Worm (Caenorhabditis elegans) whole organism, L4/young adult: ENCODE data around the gene Y48A6B.9.

ENCODE experiments used
- dao-5 ChIP-seq: sonication (generic microtip); optimal IDR thresholded peaks from 2 replicates; lab custom pipeline; 2016; ENCODE audit warnings: missing genotype, missing genetic modification characterization, moderate library complexity, missing compliant biosample characterization
- him-1 ChIP-seq: sonication (generic microtip); optimal IDR thresholded peaks from 2 replicates; lab custom pipeline; 2016; ENCODE audit warnings: missing genotype, missing genetic modification reagents, missing genetic modification characterization, missing compliant biosample characterization

DNA sequence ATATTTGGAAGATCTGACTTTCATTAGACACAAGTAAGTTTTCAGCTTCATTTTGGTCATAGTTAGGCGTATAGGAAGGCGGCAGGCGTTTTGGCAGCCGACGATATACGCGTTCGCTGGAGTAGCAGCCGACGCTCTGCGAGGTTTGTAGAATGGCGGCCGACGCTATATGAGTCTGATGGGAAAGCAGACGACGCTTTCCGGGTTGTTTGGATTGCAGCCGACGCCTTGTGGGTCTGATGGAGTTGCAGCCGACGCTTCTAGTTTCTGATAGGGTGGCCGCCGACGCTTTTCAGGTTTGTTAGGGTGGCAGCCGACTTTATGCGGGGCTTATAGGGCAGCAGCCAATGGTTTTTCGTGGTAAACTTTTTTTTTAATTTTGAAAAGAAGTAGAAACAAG is 30.2 kb upstream of the Y48A6B.9 start:
- TF ChIP-seq dao-5 (tag; lab: Kevin White, UChicago) = no peak
- no peak for TF ChIP-seq him-1 (tag; lab: Kevin White, UChicago)
